Worm (Caenorhabditis elegans): ENCODE measurements around the gene nhr-119.

Gene nhr-119

DNA sequence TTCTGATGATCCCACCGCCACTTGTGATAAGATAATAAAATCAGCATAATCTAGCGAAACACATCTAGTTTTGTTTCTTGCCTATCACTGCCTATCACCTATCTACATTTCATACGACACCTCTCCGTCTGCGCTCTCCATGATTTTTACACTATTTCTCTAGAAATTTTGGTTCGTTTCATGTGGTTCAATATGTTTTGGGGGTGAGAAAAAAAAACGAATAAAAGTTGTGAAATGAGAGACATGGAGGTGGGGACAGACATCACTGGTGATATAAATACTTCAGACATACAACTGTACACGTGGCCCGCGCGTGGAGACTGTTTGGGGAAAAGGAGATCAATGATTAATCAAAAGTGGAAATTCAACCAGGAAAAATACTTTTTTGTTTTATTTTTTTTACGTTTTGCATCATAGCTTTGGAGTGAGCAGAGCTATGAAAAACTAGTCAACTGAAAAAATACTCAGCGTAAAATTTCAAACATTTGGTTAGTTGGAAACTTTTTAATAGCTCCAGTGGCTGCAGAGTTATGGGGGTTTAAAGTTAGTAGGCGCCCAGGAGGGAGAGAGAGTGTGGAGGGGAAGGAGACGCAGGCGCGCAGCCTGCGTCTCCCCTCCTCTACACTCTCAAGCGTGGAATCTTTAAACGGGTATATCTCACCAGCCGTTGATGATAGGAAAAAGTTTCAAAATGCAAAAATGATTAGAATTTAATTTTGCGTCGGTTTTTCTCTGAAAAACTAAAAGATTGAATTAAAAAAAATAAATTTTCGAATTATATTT lies 2.6 kb upstream of the nhr-119 start (continued):
- TF ChIP-seq ZK337.2 (GFP tag; IDR thresholded peaks at IDR 0.05), result no peak
- no peak for TF ChIP-seq snpc-4 (tag; optimal IDR thresholded peaks at IDR 0.05)
- no peak for TF ChIP-seq nhr-77 (tag; optimal IDR thresholded peaks at IDR 0.05)
- TF ChIP-seq aly-2 (tag; optimal IDR thresholded peaks at IDR 0.05), result no peak
- TF ChIP-seq lim-7 (GFP tag; IDR thresholded peaks at IDR 0.05), result no peak
- no peak for TF ChIP-seq F26F4.8 (GFP tag; conservative IDR thresholded peaks at IDR 0.05)
- TF ChIP-seq fkh-10 (GFP tag; optimal IDR thresholded peaks at IDR 0.05), result no peak
- no peak for TF ChIP-seq madf-5 (GFP tag; IDR thresholded peaks at IDR 0.05)
- TF ChIP-seq mxl-3 (GFP tag; optimal IDR thresholded peaks at IDR 0.05), result peak; percentile 70
- TF ChIP-seq nhr-11 (tag; optimal IDR thresholded peaks at IDR 0.05), result no peak
- TF ChIP-seq mxl-2 (GFP tag; conservative IDR thresholded peaks at IDR 0.05), result peak; percentile 66; the same call in 1 of the 2 replicates
- TF ChIP-seq snpc-1.2 (GFP tag; IDR thresholded peaks at IDR 0.05), result no peak
- no peak for TF ChIP-seq spr-1 (tag; optimal IDR thresholded peaks at IDR 0.05)
- TF ChIP-seq nhr-28 (tag; optimal IDR thresholded peaks at IDR 0.05), result peak; percentile 63
- TF ChIP-seq zip-11 (GFP tag; IDR thresholded peaks at IDR 0.05), result no peak
- TF ChIP-seq dve-1 (tag; optimal IDR thresholded peaks at IDR 0.05; ENCODE audit: insufficient read depth), result peak; percentile 64
- TF ChIP-seq ceh-32 (tag; optimal IDR thresholded peaks at IDR 0.05; ENCODE audit: poor library complexity), result no peak
- peak; percentile 3 for TF ChIP-seq cey-2 (tag; optimal IDR thresholded peaks at IDR 0.05; ENCODE audit: borderline replicate concordance, insufficient read depth)
- TF ChIP-seq hlh-11 (tag; optimal IDR thresholded peaks at IDR 0.05), result peak; percentile 69

DNA sequence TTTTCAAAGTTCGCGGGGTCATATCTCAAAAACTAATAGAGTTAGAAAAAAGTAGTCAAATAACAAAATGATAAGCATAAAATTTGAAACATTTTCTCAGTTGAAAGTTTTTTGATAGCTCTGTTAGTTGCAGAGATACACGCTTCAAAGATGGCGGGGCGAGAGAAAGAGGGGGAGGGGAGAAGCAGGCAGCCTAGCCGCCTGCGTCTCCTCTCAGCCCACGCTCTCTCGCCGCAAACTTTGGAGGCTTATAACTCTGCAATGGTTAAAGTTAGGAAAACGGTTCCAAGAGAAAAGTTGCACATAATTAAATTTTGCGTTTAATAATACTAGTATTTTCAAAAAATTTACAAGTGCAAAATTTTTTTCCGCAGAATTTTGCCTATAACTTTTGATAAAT lies 1.4 kb upstream of the nhr-119 start:
- TF ChIP-seq zfp-2 (tag; optimal IDR thresholded peaks at IDR 0.05), result no peak
- TF ChIP-seq unc-62 (GFP tag; optimal IDR thresholded peaks at IDR 0.05 in 1 of 2), result peak in 1 of 2 experiments; percentile 55
- no peak for TF ChIP-seq unc-62 (tag; optimal IDR thresholded peaks at IDR 0.05)
- no peak for TF ChIP-seq tag-97 (GFP tag; IDR thresholded peaks at IDR 0.05)
- TF ChIP-seq ceh-44 (GFP tag; IDR thresholded peaks at IDR 0.05), result no peak
- no peak for TF ChIP-seq nhr-237 (tag; optimal IDR thresholded peaks at IDR 0.05)
- no peak for TF ChIP-seq T20F7.1 (GFP tag; optimal IDR thresholded peaks at IDR 0.05)
- no peak for TF ChIP-seq tra-1 (GFP tag; IDR thresholded peaks at IDR 0.05)
- TF ChIP-seq snpc-1.2 (GFP tag; IDR thresholded peaks at IDR 0.05), result no peak
- TF ChIP-seq ceh-32 (tag; optimal IDR thresholded peaks at IDR 0.05; ENCODE audit: poor library complexity), result no peak
- peak; percentile 54 for TF ChIP-seq set-16 (GFP tag; IDR thresholded peaks at IDR 0.05)
- TF ChIP-seq vab-7 (GFP tag; IDR thresholded peaks at IDR 0.05), result no peak
- no peak for TF ChIP-seq egl-43 (GFP tag; IDR thresholded peaks at IDR 0.05)
- TF ChIP-seq mep-1 (tag; optimal IDR thresholded peaks at IDR 0.05), result no peak

DNA sequence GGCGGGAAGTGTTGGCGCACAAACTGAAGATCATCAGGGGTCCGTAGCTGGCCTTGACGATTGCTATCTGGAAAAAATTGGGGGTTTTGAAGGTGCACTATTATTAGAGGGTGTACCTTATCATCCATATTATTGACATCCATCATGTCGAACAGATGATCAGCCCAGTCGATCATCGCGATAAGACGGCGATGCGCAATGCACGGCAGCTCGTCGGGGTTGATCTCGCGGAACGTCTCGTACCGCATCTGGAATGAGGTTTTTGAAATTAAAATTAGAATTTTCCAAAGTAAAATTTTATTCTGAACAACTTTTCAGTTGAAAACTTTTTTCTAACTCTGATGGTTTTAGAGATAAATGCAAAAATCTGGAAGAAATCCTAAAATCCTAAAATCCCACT lies 2.4 kb downstream of the nhr-119 start:
- TF ChIP-seq fos-1 (tag; optimal IDR thresholded peaks at IDR 0.05), result no peak
- no peak for TF ChIP-seq ceh-28 (tag; optimal IDR thresholded peaks at IDR 0.05)
- TF ChIP-seq nhr-6 (tag; optimal IDR thresholded peaks at IDR 0.05), result no peak
- peak; percentile 79 for TF ChIP-seq aha-1 (tag)

DNA sequence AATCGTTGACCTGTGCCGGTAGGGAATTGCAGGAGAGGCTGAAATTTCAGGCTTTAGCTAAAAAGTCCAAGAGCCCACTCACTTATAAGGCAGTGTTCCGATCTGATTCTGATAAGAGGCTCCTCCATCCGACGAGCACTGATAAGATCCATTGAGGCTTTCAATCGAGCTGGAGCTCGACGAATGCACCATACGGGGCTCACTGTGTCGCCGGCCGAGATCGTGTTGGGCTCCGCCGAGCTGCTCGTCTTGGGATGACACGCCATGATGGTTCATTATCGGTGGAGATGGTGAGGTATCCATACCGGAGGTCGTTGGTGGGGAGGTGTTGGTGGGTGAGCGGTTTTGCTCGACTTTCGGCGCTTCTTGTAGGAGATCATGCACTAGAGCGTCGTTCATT lies 4.0 kb downstream of the nhr-119 start:
- TF ChIP-seq R02D3.7 (tag; optimal IDR thresholded peaks at IDR 0.05) (no peak), set-16 (GFP tag; IDR thresholded peaks at IDR 0.05) (peak; percentile 48; the same call in 1 of the 2 replicates)

Data from whole organism, L4 larva.